Fruit fly (Drosophila melanogaster) whole organism, prepupa: Measurements from ENCODE around the gene Pax.

Experiments
- CG10631 ChIP-seq: fragments of 200-800 bp; sonication (Bioruptor generic); optimal IDR thresholded peaks from 2 replicates; lab custom pipeline; 2016; ENCODE audit warnings: missing biosample characterization, missing genetic modification characterization
- CG10669 ChIP-seq: fragments of 200-800 bp; sonication (Bioruptor generic); optimal IDR thresholded peaks from 3 replicates; lab custom pipeline; 2018; ENCODE audit warnings: missing biosample characterization, mild to moderate bottlenecking, missing genetic modification characterization, moderate library complexity
- CG3032 ChIP-seq: fragments of 200-800 bp; optimal IDR thresholded peaks from 2 replicates; lab custom pipeline; 2019; ENCODE audit warnings: missing biosample characterization, mild to moderate bottlenecking, missing genetic modification characterization, moderate library complexity
- CG3919 ChIP-seq: fragments of 200-800 bp; sonication (Bioruptor generic); optimal IDR thresholded peaks from 3 replicates; lab custom pipeline; 2016; ENCODE audit warnings: missing biosample characterization, missing genetic modification characterization
- CG6276 ChIP-seq: fragments of 200-800 bp; sonication (Bioruptor generic); optimal IDR thresholded peaks from 2 replicates; lab custom pipeline; 2017; ENCODE audit warnings: missing biosample characterization, mild to moderate bottlenecking, missing genetic modification characterization
- CG9139 ChIP-seq: fragments of 200-800 bp; sonication (Bioruptor generic); optimal IDR thresholded peaks from 3 replicates; lab custom pipeline; 2017; ENCODE audit warnings: missing biosample characterization, mild to moderate bottlenecking, missing genetic modification characterization
- Eip78C ChIP-seq: fragments of 200-800 bp; sonication (Bioruptor generic); peaks from one replicate; lab custom pipeline; 2016; ENCODE audit warnings: missing biosample characterization, missing genetic modification characterization
- Ets21C ChIP-seq: fragments of 200-800 bp; sonication (Bioruptor generic); optimal IDR thresholded peaks from 3 replicates; lab custom pipeline; 2016; ENCODE audit warnings: missing biosample characterization, missing genetic modification characterization
- Lpt ChIP-seq: fragments of 200-800 bp; sonication (Bioruptor generic); optimal IDR thresholded peaks from 3 replicates; lab custom pipeline; 2016; ENCODE audit warnings: missing biosample characterization, missing genetic modification characterization
- Met ChIP-seq: fragments of 200-800 bp; sonication (Bioruptor generic); optimal IDR thresholded peaks from 3 replicates; lab custom pipeline; 2016; ENCODE audit warnings: missing biosample characterization, missing genetic modification characterization
- dac ChIP-seq: fragments of 200-800 bp; sonication (Bioruptor generic); optimal IDR thresholded peaks from 2 replicates; lab custom pipeline; 2017; ENCODE audit warnings: missing biosample characterization, mild to moderate bottlenecking, missing genetic modification characterization
- dsx ChIP-seq: fragments of 200-800 bp; optimal IDR thresholded peaks from 3 replicates; lab custom pipeline; 2019; ENCODE audit warnings: missing biosample characterization, mild to moderate bottlenecking, missing genetic modification characterization, moderate library complexity; ENCODE audit not compliant: poor library complexity, severe bottlenecking
- eg ChIP-seq: fragments of 200-800 bp; sonication (Bioruptor generic); IDR thresholded peaks from 3 replicates; pipeline ENCODE4 v1.3.6; 2022; ENCODE audit warnings: missing biosample characterization, missing genetic modification characterization
- fd59A ChIP-seq: fragments of 200-800 bp; sonication (Bioruptor generic); optimal IDR thresholded peaks from 2 replicates; lab custom pipeline; 2017; ENCODE audit warnings: missing biosample characterization, mild to moderate bottlenecking, missing genetic modification characterization, missing genetic modification reagents

DNA sequence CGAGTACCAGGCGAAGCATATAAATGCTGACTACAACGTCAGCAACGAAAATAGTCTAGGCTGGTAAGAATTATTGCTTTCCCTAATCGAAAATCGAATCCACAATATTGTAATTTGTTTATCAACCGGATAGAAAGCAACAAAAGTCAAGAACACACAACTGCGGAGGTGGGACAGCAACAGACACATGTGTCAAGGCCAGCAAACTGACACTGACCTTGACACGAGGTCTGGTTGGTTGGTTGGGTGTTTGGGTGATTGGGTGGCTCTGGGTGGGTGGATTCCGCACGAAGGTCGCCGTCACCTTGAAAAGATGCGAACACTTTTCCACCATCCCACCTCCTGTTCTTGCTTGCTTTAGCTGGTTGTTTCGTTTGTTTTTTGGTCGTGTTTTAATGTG lies 23.7 kb downstream of the Pax start:
- TF ChIP-seq CG6276 (GFP tag; lab: Kevin White, UChicago) (no peak), CG10631 (GFP tag; lab: Kevin White, UChicago) (no peak), CG10669 (no peak), Lpt (GFP tag; lab: Kevin White, UChicago) (no peak), CG9139 (no peak), dac (GFP tag; lab: Kevin White, UChicago) (no peak), CG3919 (GFP tag; lab: Kevin White, UChicago) (no peak), CG3032 (tag; lab: Kevin White, UChicago) (no peak), Eip78C (GFP tag; lab: Kevin White, UChicago) (no peak), Ets21C (GFP tag; lab: Kevin White, UChicago) (no peak), eg (GFP tag; lab: Robert Waterston, UW) (no peak), Met (GFP tag; lab: Kevin White, UChicago) (no peak), dsx (GFP tag; lab: Kevin White, UChicago) (no peak), fd59A (no peak)
